Worm (Caenorhabditis elegans): ENCODE results near the gene cutl-28.

The cutl-28 gene

ce11 chrIV:658497-659177, 25.7 kb upstream of the cutl-28 start:
- TF ChIP-seq unc-62 (GFP tag; optimal IDR thresholded peaks at IDR 0.05): no peak
- TF ChIP-seq lsy-2 (tag; optimal IDR thresholded peaks at IDR 0.05): no peak
- no peak for TF ChIP-seq zip-8 (tag; optimal IDR thresholded peaks at IDR 0.05)
- TF ChIP-seq flh-1 (GFP tag; optimal IDR thresholded peaks at IDR 0.05): no peak
- TF ChIP-seq ces-1 (GFP tag; optimal IDR thresholded peaks at IDR 0.05): no peak
- TF ChIP-seq mab-5 (tag; optimal IDR thresholded peaks at IDR 0.05): no peak
- no peak for TF ChIP-seq nhr-12 (tag; optimal IDR thresholded peaks at IDR 0.05)
- no peak for TF ChIP-seq blmp-1 (tag; optimal IDR thresholded peaks at IDR 0.05)
- TF ChIP-seq bed-3 (GFP tag; optimal IDR thresholded peaks at IDR 0.05): no peak
- no peak for TF ChIP-seq hlh-1 (tag; optimal IDR thresholded peaks at IDR 0.05)
- TF ChIP-seq tbx-8 (GFP tag; optimal IDR thresholded peaks at IDR 0.05): no peak
- no peak for TF ChIP-seq elt-3 (tag; optimal IDR thresholded peaks at IDR 0.05)
- TF ChIP-seq M03D4.4 (tag; optimal IDR thresholded peaks at IDR 0.05): no peak
- no peak for TF ChIP-seq lin-32 (GFP tag; optimal IDR thresholded peaks at IDR 0.05)
- TF ChIP-seq lin-13 (tag; optimal IDR thresholded peaks at IDR 0.05): no peak
- no peak for TF ChIP-seq mls-2 (tag; optimal IDR thresholded peaks at IDR 0.05)

DNA sequence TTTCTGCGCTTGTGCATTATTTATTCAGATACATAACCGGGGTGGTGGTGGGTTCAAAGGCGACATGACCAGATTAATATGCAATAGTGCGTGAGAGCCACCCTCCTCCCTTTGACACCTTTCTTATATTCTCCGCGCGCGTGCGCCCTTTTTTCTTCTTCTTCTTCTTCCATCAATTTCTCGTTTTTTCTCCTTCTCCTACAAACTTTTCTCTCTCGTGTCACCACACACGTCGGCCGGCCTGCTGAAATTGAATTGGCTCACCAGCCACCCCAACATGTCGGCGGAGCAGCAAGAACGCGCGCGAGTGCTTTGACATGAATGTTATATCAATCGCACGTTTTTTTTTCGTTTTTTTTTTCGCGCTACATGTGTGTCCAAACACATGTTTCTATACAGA, 24.7 kb upstream of the cutl-28 start:
- TF ChIP-seq ham-2 (GFP tag; optimal IDR thresholded peaks at IDR 0.05): no peak
- TF ChIP-seq ces-1 (GFP tag; optimal IDR thresholded peaks at IDR 0.05): peak; percentile 21
- TF ChIP-seq nhr-28 (tag; optimal IDR thresholded peaks at IDR 0.05): no peak

ce11 chrIV:661623-662022, 22.7 kb upstream of the cutl-28 start:
- TF ChIP-seq mls-2 (tag; optimal IDR thresholded peaks at IDR 0.05) (no peak), unc-62 (GFP tag; optimal IDR thresholded peaks at IDR 0.05) (peak; percentile 47)

- no peak for TF ChIP-seq sptf-1 (tag; optimal IDR thresholded peaks at IDR 0.05)
- TF ChIP-seq unc-62 (GFP tag; optimal IDR thresholded peaks at IDR 0.05): peak; percentile 31
Measured at ce11 chrIV:664122-664521, 20.2 kb upstream of the cutl-28 start.

- TF ChIP-seq snpc-4 (tag; optimal IDR thresholded peaks at IDR 0.05) (no peak), nhr-237 (tag; optimal IDR thresholded peaks at IDR 0.05) (no peak), cnd-1 (tag; optimal IDR thresholded peaks at IDR 0.05) (no peak), nhr-28 (tag; optimal IDR thresholded peaks at IDR 0.05) (no peak), sptf-1 (tag; optimal IDR thresholded peaks at IDR 0.05) (no peak), hlh-1 (tag; optimal IDR thresholded peaks at IDR 0.05) (no peak), lin-32 (GFP tag; optimal IDR thresholded peaks at IDR 0.05) (no peak), elt-3 (tag; optimal IDR thresholded peaks at IDR 0.05) (no peak), tbx-8 (GFP tag; optimal IDR thresholded peaks at IDR 0.05) (no peak), mls-2 (tag; optimal IDR thresholded peaks at IDR 0.05) (no peak), bed-3 (GFP tag; optimal IDR thresholded peaks at IDR 0.05) (no peak), ceh-39 (tag; optimal IDR thresholded peaks at IDR 0.05) (no peak), mep-1 (tag; optimal IDR thresholded peaks at IDR 0.05) (no peak), unc-62 (GFP tag; optimal IDR thresholded peaks at IDR 0.05) (no peak), flh-1 (GFP tag; optimal IDR thresholded peaks at IDR 0.05) (no peak), ceh-83 (GFP tag; optimal IDR thresholded peaks at IDR 0.05) (no peak), nhr-2 (tag; optimal IDR thresholded peaks at IDR 0.05) (no peak)
Measured at ce11 chrIV:665225-665624, 19.1 kb upstream of the cutl-28 start, which contains the start of gene K11H12.7. K11H12.7 (plus strand) TSS chrIV:665525.

ce11 chrIV:666991-667390, 17.3 kb upstream of the cutl-28 start, which contains the start of gene K11H12.6:
K11H12.6 (plus strand) TSS chrIV:667291.
- TF ChIP-seq sem-2 (GFP tag; optimal IDR thresholded peaks at IDR 0.05): no peak
- TF ChIP-seq blmp-1 (tag; optimal IDR thresholded peaks at IDR 0.05): no peak
- TF ChIP-seq bed-3 (GFP tag; optimal IDR thresholded peaks at IDR 0.05): no peak
- no peak for TF ChIP-seq unc-39 (tag; optimal IDR thresholded peaks at IDR 0.05)
- TF ChIP-seq sptf-1 (tag; optimal IDR thresholded peaks at IDR 0.05): no peak
- TF ChIP-seq elt-1 (tag; optimal IDR thresholded peaks at IDR 0.05; ENCODE audit: borderline replicate concordance, insufficient read depth): no peak
- no peak for TF ChIP-seq pha-4 (tag; optimal IDR thresholded peaks at IDR 0.05)
- no peak for TF ChIP-seq drap-1 (GFP tag; optimal IDR thresholded peaks at IDR 0.05)
- no peak for TF ChIP-seq mep-1 (tag; optimal IDR thresholded peaks at IDR 0.05)
- TF ChIP-seq mls-2 (tag; optimal IDR thresholded peaks at IDR 0.05): no peak
- TF ChIP-seq mab-5 (tag; optimal IDR thresholded peaks at IDR 0.05): no peak
- no peak for TF ChIP-seq snpc-4 (tag; optimal IDR thresholded peaks at IDR 0.05)
- no peak for TF ChIP-seq lin-13 (tag; optimal IDR thresholded peaks at IDR 0.05)
- TF ChIP-seq ceh-83 (GFP tag; optimal IDR thresholded peaks at IDR 0.05): no peak
- TF ChIP-seq ces-1 (GFP tag; optimal IDR thresholded peaks at IDR 0.05): no peak
- no peak for TF ChIP-seq tbx-8 (GFP tag; optimal IDR thresholded peaks at IDR 0.05)
- TF ChIP-seq unc-62 (GFP tag; optimal IDR thresholded peaks at IDR 0.05): no peak
- TF ChIP-seq hlh-1 (tag; optimal IDR thresholded peaks at IDR 0.05): no peak
- TF ChIP-seq nhr-76 (tag; optimal IDR thresholded peaks at IDR 0.05): no peak
